Worm (Caenorhabditis elegans): ENCODE data around the gene R12B2.7.

Gene R12B2.7

ce11 chrIII:5824450-5824972 is 9.7 kb downstream of the R12B2.7 start:
- TF ChIP-seq mel-28 (tag; optimal IDR thresholded peaks at IDR 0.05; ENCODE audit: borderline replicate concordance) (no peak), F55B11.4 (tag; optimal IDR thresholded peaks at IDR 0.05; ENCODE audit: borderline replicate concordance, insufficient read depth) (no peak), attf-6 (GFP tag; IDR thresholded peaks at IDR 0.05) (no peak), hrde-1 (tag; optimal IDR thresholded peaks at IDR 0.05; ENCODE audit: borderline replicate concordance) (no peak), tbp1 (GFP tag; optimal IDR thresholded peaks at IDR 0.05) (no peak), F22D6.2 (tag; optimal IDR thresholded peaks at IDR 0.05) (no peak), ztf-6 (GFP tag; IDR thresholded peaks at IDR 0.05) (no peak), ama-1 (optimal IDR thresholded peaks at IDR 0.05) (no peak), ama-1 (GFP tag; optimal IDR thresholded peaks at IDR 0.05) (no peak), K11D2.4 (GFP tag; IDR thresholded peaks at IDR 0.05) (no peak), hlh-12 (tag; optimal IDR thresholded peaks at IDR 0.05) (no peak), snpc-4 (GFP tag; optimal IDR thresholded peaks at IDR 0.05) (no peak), snpc-4 (tag; optimal IDR thresholded peaks at IDR 0.05) (no peak), ceh-79 (tag; optimal IDR thresholded peaks at IDR 0.05) (no peak), ztf-22 (GFP tag; optimal IDR thresholded peaks at IDR 0.05) (no peak), hmg-1.2 (GFP tag; IDR thresholded peaks at IDR 0.05) (no peak)

ce11 chrIII:5826895-5827437 is 12.1 kb downstream of the R12B2.7 start:
- TF ChIP-seq F37B4.10 (GFP tag; IDR thresholded peaks at IDR 0.05) (0 out of 2 replicates have a peak, but pooled peaks have one; percentile 30), tlf-1 (GFP tag; optimal IDR thresholded peaks at IDR 0.05) (no peak), zfh-2 (GFP tag; conservative IDR thresholded peaks at IDR 0.05) (0 out of 2 replicates have a peak, but pooled peaks have one; percentile 40), lir-1 (GFP tag; conservative IDR thresholded peaks at IDR 0.05) (no peak), rpc-1 (optimal IDR thresholded peaks at IDR 0.05) (no peak), rpc-1 (tag; optimal IDR thresholded peaks at IDR 0.05) (no peak), madf-3 (GFP tag; IDR thresholded peaks at IDR 0.05) (no peak)

DNA sequence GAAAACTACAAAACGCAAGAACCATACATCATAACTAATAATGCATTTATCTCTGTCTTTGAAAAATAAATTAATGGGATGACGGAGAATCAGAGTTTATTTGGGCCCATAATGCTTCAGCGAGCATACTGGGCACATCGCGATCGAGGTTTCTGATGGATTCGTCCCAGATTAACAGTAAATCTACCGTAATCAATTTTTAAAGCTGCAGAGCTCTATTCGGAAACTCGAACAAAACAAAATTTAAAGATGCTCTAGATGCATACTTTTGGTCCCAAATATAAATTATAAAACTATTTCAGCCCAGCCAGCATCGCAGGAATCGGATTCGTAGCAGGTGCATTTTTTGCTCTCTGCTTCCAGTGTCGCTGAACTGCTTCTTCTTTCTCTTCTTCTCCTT is 13.2 kb downstream of the R12B2.7 start:
- TF ChIP-seq cebp-1 (GFP tag; IDR thresholded peaks at IDR 0.05) (no peak), cebp-1 (tag; optimal IDR thresholded peaks at IDR 0.05) (peak; percentile 8), lir-1 (GFP tag; conservative IDR thresholded peaks at IDR 0.05) (0 out of 2 replicates have a peak, but pooled peaks have one; percentile 5), K11D2.4 (GFP tag; IDR thresholded peaks at IDR 0.05) (0 out of 2 replicates have a peak, but pooled peaks have one; percentile 14), Y95B8A.8 (GFP tag; IDR thresholded peaks at IDR 0.05) (peak; percentile 50; the same call in 1 of the 2 replicates), dox-1 (GFP tag; IDR thresholded peaks at IDR 0.05) (0 out of 2 replicates have a peak, but pooled peaks have one; percentile 5), B0336.3 (GFP tag; IDR thresholded peaks at IDR 0.05) (peak; percentile 52; the same call in 1 of the 2 replicates), madf-6 (GFP tag; IDR thresholded peaks at IDR 0.05) (0 out of 2 replicates have a peak, but pooled peaks have one; percentile 6), egl-44 (GFP tag; IDR thresholded peaks at IDR 0.05) (0 out of 2 replicates have a peak, but pooled peaks have one; percentile 12), C17E4.6 (GFP tag; IDR thresholded peaks at IDR 0.05) (no peak), madf-3 (GFP tag; IDR thresholded peaks at IDR 0.05) (peak; percentile 76), ZK185.1 (tag; optimal IDR thresholded peaks at IDR 0.05; ENCODE audit: poor library complexity, severe bottlenecking) (peak; percentile 0), Y67H2A.10 (GFP tag; conservative IDR thresholded peaks at IDR 0.05) (peak; percentile 43; the same call in 1 of the 2 replicates), snpc-1.1 (tag; optimal IDR thresholded peaks at IDR 0.05; ENCODE audit: insufficient read depth) (no peak), hlh-12 (tag; optimal IDR thresholded peaks at IDR 0.05) (no peak)

DNA sequence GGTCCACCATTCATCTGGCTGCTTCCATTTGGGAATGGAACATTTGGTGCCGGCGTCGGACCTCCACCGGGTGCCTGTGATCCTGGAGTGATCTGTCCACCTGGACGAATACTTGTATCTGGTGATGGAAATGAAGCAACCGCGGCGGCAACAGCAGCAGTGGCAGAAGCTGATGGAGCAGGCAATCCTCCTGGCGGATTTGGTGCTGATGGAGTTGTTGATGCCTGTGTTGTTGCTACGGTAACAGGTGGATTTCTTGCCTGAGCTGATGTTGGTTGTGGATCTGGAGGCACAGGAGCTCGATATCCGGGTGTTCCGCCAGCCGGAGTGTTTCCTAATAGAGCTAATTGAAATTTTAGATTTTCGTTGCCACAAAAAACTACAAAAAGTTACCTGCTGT is 17.6 kb downstream of the R12B2.7 start:
- TF ChIP-seq B0336.3 (GFP tag; IDR thresholded peaks at IDR 0.05) (no peak), Y53G8AR.9 (GFP tag; conservative IDR thresholded peaks at IDR 0.05) (no peak), Y79H2A.3 (GFP tag; conservative IDR thresholded peaks at IDR 0.05) (no peak), zfh-2 (GFP tag; conservative IDR thresholded peaks at IDR 0.05) (peak; percentile 65), F57C9.4 (tag; optimal IDR thresholded peaks at IDR 0.05) (no peak), F33H1.4 (GFP tag; IDR thresholded peaks at IDR 0.05) (peak; percentile 8; the same call in 1 of the 2 replicates), snpc-1.3 (tag; optimal IDR thresholded peaks at IDR 0.05; ENCODE audit: insufficient read depth) (no peak), atf-7 (tag; optimal IDR thresholded peaks at IDR 0.05) (no peak), repo-1 (tag; optimal IDR thresholded peaks at IDR 0.05) (no peak), let-607 (tag; optimal IDR thresholded peaks at IDR 0.05) (no peak), nhr-27 (tag; optimal IDR thresholded peaks at IDR 0.05) (no peak), bed-1 (GFP tag; IDR thresholded peaks at IDR 0.05) (no peak)

Measured in whole organism, young adult.